Fruit fly (Drosophila melanogaster) whole organism: Measurements from ENCODE around the gene CG13970.

Experiments used
- Dll ChIP-seq: fragments of >200 bp; optimal IDR thresholded peaks from 2 replicates; lab custom pipeline; 2017
- psq ChIP-seq: fragments of >200 bp; optimal IDR thresholded peaks from 2 replicates; lab custom pipeline; 2017

dm6 chr2L:20082155-20082964 lies 21.6 kb downstream of the CG13970 start:
- TF ChIP-seq psq (lab: Kevin White, UChicago): no peak
- no peak for TF ChIP-seq Dll
